Fruit fly (Drosophila melanogaster): Measurements from ENCODE around the gene CG18754.
A peak's percentile ranks its signal among the peaks of the same experiment; 100 is the strongest.

The CG18754 gene

DNA sequence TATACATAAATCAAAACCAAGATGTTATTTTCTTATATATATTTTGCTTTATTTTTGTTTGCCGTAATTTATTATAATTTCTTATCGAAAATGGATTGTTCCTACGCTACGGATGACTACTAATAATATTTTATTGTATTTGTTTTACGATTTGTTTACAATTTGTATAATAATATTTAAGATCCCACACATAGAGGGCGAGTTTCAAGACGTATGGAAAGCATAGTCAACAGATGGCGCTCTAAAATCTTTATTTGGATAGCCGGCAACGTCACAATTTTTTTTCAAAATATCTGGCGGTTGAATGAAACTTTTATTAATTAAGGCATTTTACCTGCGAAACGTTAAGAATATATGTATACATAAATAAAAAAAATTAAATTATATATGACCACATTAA, 38.1 kb downstream of the CG18754 start (continued):
- TF ChIP-seq stwl (tag; optimal IDR thresholded peaks at IDR 0.05) (peak; percentile 77), NFAT (GFP tag; IDR thresholded peaks at IDR 0.05) (peak; percentile 32; the same call in 1 of the 2 replicates), Dll (GFP tag; IDR thresholded peaks at IDR 0.05; ENCODE audit: partially characterized antibody) (no peak), PHDP (tag; optimal IDR thresholded peaks at IDR 0.05) (peak; percentile 64), tup (GFP tag; optimal IDR thresholded peaks at IDR 0.05) (no peak), insv (GFP tag; optimal IDR thresholded peaks at IDR 0.05) (no peak), disco-r (GFP tag; optimal IDR thresholded peaks at IDR 0.05) (no peak), CG12391 (tag; optimal IDR thresholded peaks at IDR 0.05) (peak; percentile 43), Neu2 (GFP tag; optimal IDR thresholded peaks at IDR 0.05; ENCODE audit: borderline replicate concordance) (no peak), CG9817 (tag; optimal IDR thresholded peaks at IDR 0.05) (peak; percentile 56), fd3F (GFP tag; optimal IDR thresholded peaks at IDR 0.05) (peak; percentile 25), Ptx1 (GFP tag; IDR thresholded peaks at IDR 0.05) (peak; percentile 46; the same call in 1 of the 2 replicates), CG18619 (GFP tag; optimal IDR thresholded peaks at IDR 0.05) (peak; percentile 2), Doc2 (GFP tag; IDR thresholded peaks at IDR 0.05) (no peak), pan (optimal IDR thresholded peaks at IDR 0.05) (no peak), pan (GFP tag; optimal IDR thresholded peaks at IDR 0.05 in 1 of 2, IDR thresholded peaks at IDR 0.05 in 1 of 2) (peak in 1 of 2 experiments; percentile 27), Fer3 (tag; optimal IDR thresholded peaks at IDR 0.05) (peak; percentile 27), dpn (GFP tag; optimal IDR thresholded peaks at IDR 0.05) (peak in 1 of 2 experiments; percentile 57), CG18262 (tag; optimal IDR thresholded peaks at IDR 0.05) (peak; percentile 26), Oaz (GFP tag; IDR thresholded peaks at IDR 0.05) (no peak), CG13287 (GFP tag; IDR thresholded peaks at IDR 0.05; ENCODE audit: partially characterized antibody) (peak; percentile 31; the same call in 1 of the 2 replicates), unpg (GFP tag; optimal IDR thresholded peaks at IDR 0.05) (peak; percentile 23), D19A (tag; optimal IDR thresholded peaks at IDR 0.05) (peak; percentile 51), E2f2 (GFP tag; IDR thresholded peaks at IDR 0.05) (peak; percentile 90), CG7372 (GFP tag; IDR thresholded peaks at IDR 0.05) (peak; percentile 13; the same call in 1 of the 2 replicates), Med (GFP tag) (peak; percentile 75), CG12769 (tag; optimal IDR thresholded peaks at IDR 0.05) (peak; percentile 24), Lhr (GFP tag; optimal IDR thresholded peaks at IDR 0.05) (peak; percentile 87), lmd (GFP tag; IDR thresholded peaks at IDR 0.05) (peak; percentile 22; the same call in 1 of the 2 replicates), CG12299 (tag; optimal IDR thresholded peaks at IDR 0.05) (no peak), lbe (GFP tag; optimal IDR thresholded peaks at IDR 0.05) (peak; percentile 15), fru (optimal IDR thresholded peaks at IDR 0.05) (no peak), CG13775 (GFP tag; optimal IDR thresholded peaks at IDR 0.05) (peak; percentile 3), Adf1 (GFP tag; IDR thresholded peaks at IDR 0.05) (no peak), CG17829 (tag; optimal IDR thresholded peaks at IDR 0.05) (peak; percentile 63), sd (tag; optimal IDR thresholded peaks at IDR 0.05) (peak; percentile 21), CG2712 (tag; optimal IDR thresholded peaks at IDR 0.05) (peak; percentile 53), NfI (GFP tag; optimal IDR thresholded peaks at IDR 0.05) (peak; percentile 45), Gsc (GFP tag; IDR thresholded peaks at IDR 0.05) (no peak), exex (tag; optimal IDR thresholded peaks at IDR 0.05) (peak; percentile 41), salm (tag; optimal IDR thresholded peaks at IDR 0.05) (peak; percentile 67), slbo (GFP tag; IDR thresholded peaks at IDR 0.05) (peak; percentile 56), onecut (GFP tag; IDR thresholded peaks at IDR 0.05) (peak; percentile 22; the same call in 1 of the 2 replicates), lab (GFP tag; optimal IDR thresholded peaks at IDR 0.05) (peak; percentile 10), gt (GFP tag; IDR thresholded peaks at IDR 0.05) (no peak), CG11504 (tag; optimal IDR thresholded peaks at IDR 0.05) (peak; percentile 50), CG31441 (GFP tag; IDR thresholded peaks at IDR 0.05) (0 out of 2 replicates have a peak, but pooled peaks have one; percentile 13), CG2889 (GFP tag; IDR thresholded peaks at IDR 0.05) (no peak), CG12659 (GFP tag; optimal IDR thresholded peaks at IDR 0.05) (peak; percentile 61), Dek (tag; optimal IDR thresholded peaks at IDR 0.05) (peak; percentile 83)
